Fruit fly (Drosophila melanogaster): ENCODE measurements around the gene Tsf1.

DNA sequence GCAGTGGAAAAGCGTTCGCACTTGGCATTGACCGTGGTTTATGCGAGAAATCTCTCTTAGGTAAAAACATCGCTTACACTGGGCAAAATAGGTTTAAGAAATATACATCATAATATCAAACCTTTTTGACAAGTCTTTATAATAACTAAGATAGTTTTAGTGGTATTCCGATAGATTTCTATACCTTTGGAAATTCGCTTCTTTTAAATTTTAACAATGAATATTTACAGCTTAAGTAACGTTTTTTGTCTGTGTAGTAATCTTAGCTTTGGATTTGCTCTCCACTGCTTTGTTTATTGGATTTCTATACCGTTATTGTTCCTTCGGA, 20.5 kb downstream of the Tsf1 start:
- no peak for TF ChIP-seq Myc (optimal IDR thresholded peaks at IDR 0.05)
- TF ChIP-seq Hr83 (GFP tag; optimal IDR thresholded peaks at IDR 0.05; ENCODE audit: poor library complexity, severe bottlenecking): no peak
- no peak for TF ChIP-seq pan (optimal IDR thresholded peaks at IDR 0.05)

Data from whole organism, wandering third instar larva.